Fruit fly (Drosophila melanogaster) whole organism, embryonic: Measurements from ENCODE around the gene Cap-D2.
A peak's percentile ranks its signal among the peaks of the same experiment; 100 is the strongest.

Experiments
- Atf-2 ChIP-seq: fragments of 200-800 bp; sonication (Bioruptor generic); optimal IDR thresholded peaks from 2 replicates; lab custom pipeline; 2016; ENCODE audit warnings: missing biosample characterization, missing genetic modification characterization
- Bteb2 ChIP-seq: fragments of 200-800 bp; sonication (Bioruptor generic); optimal IDR thresholded peaks from 2 replicates; lab custom pipeline; 2016; ENCODE audit warnings: missing biosample characterization, missing genetic modification characterization
- CG11456 ChIP-seq: fragments of 200-800 bp; sonication (Bioruptor generic); IDR thresholded peaks from 3 replicates; pipeline ENCODE4 v1.3.6; 2022; ENCODE audit warnings: missing biosample characterization, missing genetic modification characterization
- CG14860 ChIP-seq: fragments of 200-800 bp; sonication (Bioruptor generic); IDR thresholded peaks from 3 replicates; pipeline ENCODE4 v1.3.6; 2022; ENCODE audit warnings: missing biosample characterization, missing genetic modification characterization; ENCODE audit not compliant: partially characterized antibody
- CG15073 ChIP-seq: fragments of 200-800 bp; sonication (Bioruptor generic); optimal IDR thresholded peaks from 2 replicates; lab custom pipeline; 2016; ENCODE audit warnings: missing biosample characterization, missing genetic modification characterization
- CG17385 ChIP-seq: fragments of 200-800 bp; sonication (Bioruptor generic); optimal IDR thresholded peaks from 3 replicates; lab custom pipeline; 2018; ENCODE audit warnings: missing biosample characterization, mild to moderate bottlenecking, missing genetic modification characterization
- CG2116 ChIP-seq: fragments of 200-800 bp; sonication (Bioruptor generic); optimal IDR thresholded peaks from 3 replicates; lab custom pipeline; 2018; ENCODE audit warnings: missing biosample characterization, mild to moderate bottlenecking, missing genetic modification characterization
- CG2875 ChIP-seq: fragments of 200-800 bp; sonication (Bioruptor generic); optimal IDR thresholded peaks from 2 replicates; lab custom pipeline; 2017; ENCODE audit warnings: missing biosample characterization, mild to moderate bottlenecking, missing genetic modification characterization, missing genetic modification reagents
- CG2889 ChIP-seq: fragments of 200-800 bp; sonication (Bioruptor generic); IDR thresholded peaks from 3 replicates; pipeline ENCODE4 v1.3.6; 2022; ENCODE audit warnings: missing biosample characterization, missing genetic modification characterization
- CG3726 ChIP-seq: fragments of 200-800 bp; sonication (Bioruptor generic); IDR thresholded peaks from 3 replicates; pipeline ENCODE4, ENCODE4 v1.3.6; 2022; ENCODE audit warnings: missing biosample characterization, missing genetic modification characterization
- CG3847 ChIP-seq: fragments of 200-800 bp; sonication (Bioruptor generic); IDR thresholded peaks from 2 replicates; pipeline ENCODE4 v1.3.6; 2022; ENCODE audit warnings: missing biosample characterization, missing genetic modification characterization
- CG4424 ChIP-seq: fragments of 200-800 bp; sonication (Bioruptor generic); optimal IDR thresholded peaks from 3 replicates; lab custom pipeline; 2016; ENCODE audit warnings: missing biosample characterization, missing genetic modification characterization
- CG6683 ChIP-seq: fragments of 200-800 bp; sonication (Bioruptor generic); optimal IDR thresholded peaks from 2 replicates; lab custom pipeline; 2017; ENCODE audit warnings: missing biosample characterization, mild to moderate bottlenecking, missing genetic modification characterization, missing genetic modification reagents
- CG6791 ChIP-seq: fragments of 200-800 bp; sonication (Bioruptor generic); IDR thresholded peaks from 3 replicates; pipeline ENCODE4 v1.3.6; 2022; ENCODE audit warnings: missing biosample characterization, missing genetic modification characterization; ENCODE audit not compliant: partially characterized antibody
- CG7556 ChIP-seq: fragments of 200-800 bp; sonication (Bioruptor generic); optimal IDR thresholded peaks from 2 replicates; lab custom pipeline; 2017; ENCODE audit warnings: missing biosample characterization, mild to moderate bottlenecking, missing genetic modification characterization
- CG7839 ChIP-seq: fragments of 200-800 bp; sonication (Bioruptor generic); optimal IDR thresholded peaks from 3 replicates; lab custom pipeline; 2018; ENCODE audit warnings: missing biosample characterization, mild to moderate bottlenecking, missing genetic modification characterization, moderate library complexity
- CG7963 ChIP-seq: fragments of 200-800 bp; sonication (Bioruptor generic); IDR thresholded peaks from 3 replicates; pipeline ENCODE4 v1.3.6; 2022; ENCODE audit warnings: missing biosample characterization, missing genetic modification characterization; ENCODE audit not compliant: partially characterized antibody
- CG8924 ChIP-seq: fragments of 200-800 bp; optimal IDR thresholded peaks from 3 replicates; lab custom pipeline; 2019; ENCODE audit warnings: missing biosample characterization, mild to moderate bottlenecking, missing genetic modification characterization, moderate library complexity
- CG9727 ChIP-seq: fragments of 200-800 bp; sonication (Bioruptor generic); optimal IDR thresholded peaks from 3 replicates; lab custom pipeline; 2017; ENCODE audit warnings: missing biosample characterization, mild to moderate bottlenecking, missing genetic modification characterization
- CTCF ChIP-seq: fragments of 200-800 bp; sonication (Bioruptor generic); optimal IDR thresholded peaks from 2 replicates; lab custom pipeline; 2017; ENCODE audit warnings: missing biosample characterization, mild to moderate bottlenecking, missing genetic modification characterization, moderate library complexity
- Elba2 ChIP-seq: fragments of 200-800 bp; sonication (Bioruptor generic); optimal IDR thresholded peaks from 3 replicates; lab custom pipeline; 2016; ENCODE audit warnings: missing biosample characterization, missing genetic modification characterization
- Fer2 ChIP-seq: fragments of 200-800 bp; sonication (Bioruptor generic); optimal IDR thresholded peaks from 2 replicates; lab custom pipeline; 2018; ENCODE audit warnings: missing biosample characterization, mild to moderate bottlenecking, missing genetic modification characterization, moderate library complexity
- HLH4C ChIP-seq: fragments of 200-800 bp; sonication (Bioruptor generic); IDR thresholded peaks from 3 replicates; pipeline ENCODE4 v1.3.6; 2022; ENCODE audit warnings: missing biosample characterization, missing genetic modification characterization; ENCODE audit not compliant: partially characterized antibody
- HLH54F ChIP-seq: fragments of 200-800 bp; sonication (Bioruptor generic); optimal IDR thresholded peaks from 3 replicates; lab custom pipeline; 2016; ENCODE audit warnings: missing biosample characterization, missing genetic modification characterization
- HLHmδ ChIP-seq: fragments of 200-800 bp; sonication (Bioruptor generic); optimal IDR thresholded peaks from 2 replicates; lab custom pipeline; 2018; ENCODE audit warnings: missing biosample characterization, mild to moderate bottlenecking, missing genetic modification characterization, moderate library complexity
- Hmx ChIP-seq: fragments of 200-800 bp; sonication (Bioruptor generic); optimal IDR thresholded peaks from 2 replicates; lab custom pipeline; 2016; ENCODE audit warnings: missing biosample characterization, missing genetic modification characterization
- Hr39 ChIP-seq: fragments of >200 bp; optimal IDR thresholded peaks from 2 replicates; lab custom pipeline; 2017
- Neu2 ChIP-seq: fragments of 200-800 bp; sonication (Bioruptor generic); optimal IDR thresholded peaks from 3 replicates; lab custom pipeline; 2016; ENCODE audit warnings: missing biosample characterization, missing genetic modification characterization, borderline replicate concordance
- Sox102F ChIP-seq: fragments of 200-800 bp; sonication (Bioruptor generic); optimal IDR thresholded peaks from 2 replicates; lab custom pipeline; 2018; ENCODE audit warnings: missing biosample characterization, mild to moderate bottlenecking, missing genetic modification characterization, moderate library complexity
- Sry-β ChIP-seq: fragments of 200-800 bp; sonication (Bioruptor generic); optimal IDR thresholded peaks from 2 replicates; lab custom pipeline; 2018; ENCODE audit warnings: missing biosample characterization, mild to moderate bottlenecking, missing genetic modification characterization, moderate library complexity
- aop ChIP-seq: fragments of 200-800 bp; sonication (Bioruptor generic); IDR thresholded peaks from 2 replicates; pipeline ENCODE4 v1.3.6; 2022; ENCODE audit warnings: missing biosample characterization, missing genetic modification characterization
- ap ChIP-seq: fragments of 200-800 bp; sonication (Bioruptor generic); IDR thresholded peaks from 2 replicates; pipeline ENCODE4 v1.3.6; 2022; ENCODE audit warnings: missing biosample characterization, missing genetic modification characterization
- bsh ChIP-seq, 2 experiments: fragments of 200-800 bp; sonication (Bioruptor generic); optimal IDR thresholded peaks; 2 replicates each; lab custom pipeline; 2017 to 2018; ENCODE audit warnings: mild to moderate bottlenecking in 2 of 2, missing biosample characterization in 2 of 2, missing genetic modification characterization in 2 of 2, moderate library complexity in 1 of 2
- chif ChIP-seq, 2 experiments: fragments of 200-800 bp; sonication (Bioruptor generic); optimal IDR thresholded peaks; 3 replicates each; lab custom pipeline; 2016; ENCODE audit warnings: missing biosample characterization in 2 of 2, missing genetic modification characterization in 2 of 2
- exex ChIP-seq: fragments of 200-800 bp; sonication (Bioruptor generic); optimal IDR thresholded peaks from 4 replicates; lab custom pipeline; 2018; ENCODE audit warnings: missing biosample characterization, mild to moderate bottlenecking, missing genetic modification characterization, moderate library complexity
- gsb ChIP-seq: fragments of 200-800 bp; sonication (Bioruptor generic); IDR thresholded peaks from 2 replicates; pipeline ENCODE4 v1.3.6; 2022; ENCODE audit warnings: missing biosample characterization, missing genetic modification characterization
- inv ChIP-seq: fragments of 200-800 bp; sonication (Bioruptor generic); IDR thresholded peaks from 2 replicates; pipeline ENCODE4 v1.3.6; 2022; ENCODE audit warnings: missing biosample characterization, missing genetic modification characterization; ENCODE audit not compliant: partially characterized antibody
- jigr1 ChIP-seq: fragments of 200-800 bp; sonication (Bioruptor generic); IDR thresholded peaks from 3 replicates; pipeline ENCODE4 v1.3.6; 2022; ENCODE audit warnings: missing biosample characterization, missing genetic modification characterization
- jing ChIP-seq: fragments of 200-800 bp; sonication (Bioruptor generic); optimal IDR thresholded peaks from 2 replicates; lab custom pipeline; 2018; ENCODE audit warnings: missing biosample characterization, mild to moderate bottlenecking, missing genetic modification characterization
- pan ChIP-seq, 4 experiments: fragments of >200 bp in 3 of 4; fragments of 200-800 bp in 1 of 4; sonication (Bioruptor generic) in 1 of 4; optimal IDR thresholded peaks in 3 of 4; IDR thresholded peaks in 1 of 4; 2 replicates each; pipeline versions ENCODE4 v1.3.6 to Lab custom; 2017 to 2022; ENCODE audit warnings: missing biosample characterization in 2 of 4, missing genetic modification characterization in 2 of 4, mixed read lengths in 1 of 4
- pho ChIP-seq: fragments of 200-800 bp; sonication (Bioruptor generic); optimal IDR thresholded peaks from 2 replicates; lab custom pipeline; 2016; ENCODE audit warnings: missing biosample characterization, missing genetic modification characterization
- phol ChIP-seq: fragments of 200-800 bp; sonication (Bioruptor generic); optimal IDR thresholded peaks from 3 replicates; lab custom pipeline; 2018; ENCODE audit warnings: missing biosample characterization, mild to moderate bottlenecking, missing genetic modification characterization, moderate library complexity
- sens ChIP-seq: fragments of 200-800 bp; sonication (Bioruptor generic); peaks from one replicate; lab custom pipeline; 2016; ENCODE audit warnings: missing biosample characterization, missing genetic modification characterization
- sr ChIP-seq: fragments of 200-800 bp; sonication (Bioruptor generic); IDR thresholded peaks from 3 replicates; pipeline ENCODE4 v1.3.6; 2022; ENCODE audit warnings: missing biosample characterization, missing genetic modification characterization
- tio ChIP-seq: fragments of 200-800 bp; sonication (Bioruptor generic); optimal IDR thresholded peaks from 2 replicates; lab custom pipeline; 2017; ENCODE audit warnings: missing biosample characterization, missing genetic modification characterization, inconsistent platforms
- ttk ChIP-seq: fragments of 200-800 bp; sonication (Bioruptor generic); IDR thresholded peaks from 2 replicates; pipeline ENCODE4 v2.1.2; 2022; ENCODE audit warnings: missing biosample characterization, missing genetic modification characterization
- unpg ChIP-seq: fragments of 200-800 bp; sonication (Bioruptor generic); optimal IDR thresholded peaks from 3 replicates; lab custom pipeline; 2018; ENCODE audit warnings: missing biosample characterization, mild to moderate bottlenecking, missing genetic modification characterization, moderate library complexity
- zf30C ChIP-seq: fragments of 200-800 bp; sonication (Bioruptor generic); optimal IDR thresholded peaks from 3 replicates; lab custom pipeline; 2018; ENCODE audit warnings: missing biosample characterization, mild to moderate bottlenecking, missing genetic modification characterization
- zfh1 ChIP-seq: fragments of 200-800 bp; sonication (Bioruptor generic); IDR thresholded peaks from 3 replicates; pipeline ENCODE4 v1.3.6; 2022; ENCODE audit warnings: missing biosample characterization, missing genetic modification characterization
- zfh2 ChIP-seq: fragments of 200-800 bp; sonication (Bioruptor generic); optimal IDR thresholded peaks from 2 replicates; lab custom pipeline; 2016; ENCODE audit warnings: missing biosample characterization, missing genetic modification characterization

Cap-D2 gene

dm6 chr3R:29716782-29717317 lies 41.4 kb downstream of the Cap-D2 start, which contains the start of gene Obp99b (continued):
- peak; percentile 96 for TF ChIP-seq CG11456 (GFP tag; lab: Robert Waterston, UW)
- peak; percentile 56 to 84 for TF ChIP-seq chif (GFP tag; optimal IDR thresholded peaks at IDR 0.05; lab: Kevin White, UChicago)
- TF ChIP-seq phol (tag; lab: Kevin White, UChicago): peak; percentile 51
- peak; percentile 87 for TF ChIP-seq CG4424
- TF ChIP-seq Hr39 (lab: Kevin White, UChicago): no peak
- TF ChIP-seq CG2116 (GFP tag; lab: Kevin White, UChicago): peak; percentile 23
- peak; percentile 80 for TF ChIP-seq unpg (GFP tag; lab: Kevin White, UChicago)
- peak; percentile 74 for TF ChIP-seq ap (GFP tag; lab: Robert Waterston, UW)
- no peak for TF ChIP-seq CG3726 (GFP tag; lab: Robert Waterston, UW)
- peak; percentile 34 for TF ChIP-seq Neu2 (GFP tag; lab: Kevin White, UChicago)
- TF ChIP-seq CG14860: no peak
- TF ChIP-seq zfh2: no peak
- peak; percentile 14 for TF ChIP-seq HLH54F (GFP tag; lab: Kevin White, UChicago)
- no peak for TF ChIP-seq Hmx (GFP tag; lab: Kevin White, UChicago)
- TF ChIP-seq Elba2: peak; percentile 62
- TF ChIP-seq CG9727: peak; percentile 73
- no peak for TF ChIP-seq CG7556 (GFP tag; lab: Kevin White, UChicago)
- TF ChIP-seq CG7839: peak; percentile 74
- TF ChIP-seq CG6791: no peak
- TF ChIP-seq sens: peak; percentile 98
- peak; percentile 15 for TF ChIP-seq zf30C (GFP tag; lab: Kevin White, UChicago)
- peak; percentile 73; the same call in 2 of the 3 replicates for TF ChIP-seq sr (GFP tag; lab: Robert Waterston, UW)
- peak; percentile 69 for TF ChIP-seq CG17385 (GFP tag; lab: Kevin White, UChicago)
- no peak for TF ChIP-seq inv
- TF ChIP-seq ttk (GFP tag; lab: Robert Waterston, UW): peak; percentile 64
- peak; percentile 99 for TF ChIP-seq HLHmδ (GFP tag; lab: Kevin White, UChicago)
- peak; percentile 94 for TF ChIP-seq CTCF
- TF ChIP-seq aop (GFP tag; lab: Robert Waterston, UW): peak; percentile 35; the same call in 1 of the 2 replicates
- TF ChIP-seq Bteb2 (GFP tag; lab: Kevin White, UChicago): no peak
- TF ChIP-seq Atf-2 (GFP tag; lab: Kevin White, UChicago): peak; percentile 77
- no peak for TF ChIP-seq CG7963 (GFP tag; lab: Robert Waterston, UW)
- TF ChIP-seq pho (GFP tag; lab: Kevin White, UChicago): no peak
- TF ChIP-seq CG2875 (GFP tag; lab: Kevin White, UChicago): peak; percentile 90
- TF ChIP-seq tio (GFP tag; lab: Kevin White, UChicago): peak; percentile 35
- TF ChIP-seq pan (optimal IDR thresholded peaks at IDR 0.05; lab: Kevin White, UChicago): no peak
- peak in 1 of 2 experiments; percentile 84 for TF ChIP-seq pan (GFP tag; optimal IDR thresholded peaks at IDR 0.05 in 1 of 2, IDR thresholded peaks at IDR 0.05 in 1 of 2)
- TF ChIP-seq CG6683 (GFP tag; lab: Kevin White, UChicago): no peak
- peak; percentile 48 for TF ChIP-seq Fer2 (tag; lab: Kevin White, UChicago)
- no peak for TF ChIP-seq HLH4C
- peak; percentile 86 for TF ChIP-seq zfh1 (GFP tag; lab: Robert Waterston, UW)
- TF ChIP-seq CG8924: peak; percentile 11
- TF ChIP-seq jing (GFP tag; lab: Kevin White, UChicago): peak; percentile 76
- no peak for TF ChIP-seq CG2889 (GFP tag; lab: Robert Waterston, UW)
- TF ChIP-seq bsh (GFP tag; optimal IDR thresholded peaks at IDR 0.05; lab: Kevin White, UChicago): peak; percentile 76 to 78
- no peak for TF ChIP-seq jigr1 (GFP tag; lab: Robert Waterston, UW)
- peak; percentile 63 for TF ChIP-seq gsb
- TF ChIP-seq Sox102F (GFP tag; lab: Kevin White, UChicago): peak; percentile 68
- TF ChIP-seq Sry-β (GFP tag; lab: Kevin White, UChicago): peak; percentile 54
- TF ChIP-seq CG3847 (GFP tag; lab: Robert Waterston, UW): peak; percentile 64
- no peak for TF ChIP-seq exex (tag; lab: Kevin White, UChicago)
- no peak for TF ChIP-seq CG15073 (GFP tag; lab: Kevin White, UChicago)
